Fruit fly (Drosophila melanogaster): Measurements from ENCODE around the gene CG34269.

DNA sequence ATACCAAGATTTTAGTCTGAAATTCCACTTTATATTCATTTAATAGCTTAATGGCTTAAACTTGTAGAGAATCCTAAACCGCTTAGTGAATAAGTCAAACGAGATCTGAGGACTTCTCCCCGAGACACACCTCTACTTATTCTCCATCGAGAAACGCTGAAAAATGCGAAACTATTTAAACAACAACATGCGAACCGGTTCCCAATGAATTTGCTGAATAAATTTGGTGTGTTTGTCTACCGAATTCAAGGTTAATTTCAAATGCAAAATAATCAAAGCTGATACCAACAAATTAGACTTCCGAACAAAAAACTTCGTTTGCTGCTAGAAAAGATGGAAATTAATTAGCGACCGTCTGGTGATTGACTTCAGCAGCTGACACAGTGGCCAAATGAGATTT lies 8.0 kb downstream of the CG34269 start:
- TF ChIP-seq CG8119 (GFP tag; IDR thresholded peaks at IDR 0.05): no peak
- TF ChIP-seq OdsH (GFP tag; optimal IDR thresholded peaks at IDR 0.05): no peak

All from whole organism, prepupa.